In the genomic region with DNA sequence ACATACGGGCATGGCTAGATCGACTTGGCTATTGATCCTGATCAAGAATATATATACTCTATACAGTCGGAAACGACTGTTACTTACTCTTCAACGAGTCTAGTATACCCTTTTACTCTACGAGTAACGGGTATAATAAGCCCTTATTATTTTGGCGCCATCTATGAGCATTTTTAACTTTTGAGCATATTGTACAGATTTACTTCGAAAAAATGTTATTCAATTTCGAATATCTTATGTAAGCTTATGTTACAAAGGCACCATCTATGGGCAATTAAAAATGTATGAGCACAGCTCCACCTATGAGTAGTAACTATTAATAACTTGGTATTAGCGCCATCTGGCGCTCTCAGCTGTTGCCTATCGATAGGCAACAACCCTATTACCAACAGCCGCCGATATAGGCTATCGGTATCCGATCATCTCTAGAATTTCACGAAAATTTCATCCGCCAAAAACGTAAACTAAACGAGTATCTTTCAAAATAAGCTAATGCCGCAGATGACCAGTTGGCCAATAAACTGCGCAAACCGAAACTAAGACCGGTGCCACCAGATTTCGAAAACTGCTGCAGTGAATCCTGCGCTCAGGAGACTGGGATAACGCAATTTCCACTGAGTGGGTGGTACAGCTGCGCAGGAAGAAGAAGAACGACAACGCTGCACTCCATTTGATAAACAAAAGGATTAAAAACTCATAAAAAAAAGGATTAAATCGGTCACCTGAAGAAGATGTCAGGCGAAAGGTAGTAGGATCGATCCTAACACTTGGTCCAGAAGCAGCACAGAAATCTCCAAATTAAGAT, we compare ENCODE assay signal across 6 fruit fly cellular contexts.
A peak's percentile ranks its signal among the peaks of the same experiment; 100 is the strongest.
TF ChIP-seq lines count a peak whose summit lies in the region.

TSS of gene htk (plus strand) at position 435 of the 805 bp plus-strand sequence.

- peak; percentile 98 for TF ChIP-seq CTCF in S2 (optimal IDR thresholded peaks at IDR 0.05; lab: Kevin White, UChicago)
- peak; percentile 99 for TF ChIP-seq CTCF in whole organism, embryonic (GFP tag; optimal IDR thresholded peaks at IDR 0.05; lab: Kevin White, UChicago)

TF ChIP-seq in whole organism, adult, 20 proteins besides CTCF, POLR2A, EP300 and RAD21 (continues in another document):
- TF ChIP-seq cic (GFP tag; optimal IDR thresholded peaks at IDR 0.05; lab: Kevin White, UChicago) (no peak), CG14711 (tag; optimal IDR thresholded peaks at IDR 0.05; lab: Kevin White, UChicago) (peak; percentile 96), kay (GFP tag; lab: Kevin White, UChicago; ENCODE audit: borderline replicate concordance) (no peak), ovo (GFP tag; optimal IDR thresholded peaks at IDR 0.05; lab: Kevin White, UChicago) (peak; percentile 77), Crg-1 (GFP tag; optimal IDR thresholded peaks at IDR 0.05; lab: Kevin White, UChicago) (peak; percentile 70), CG5204 (GFP tag; optimal IDR thresholded peaks at IDR 0.05; lab: Kevin White, UChicago) (no peak), pad (GFP tag; optimal IDR thresholded peaks at IDR 0.05; lab: Kevin White, UChicago) (peak; percentile 60), cnc (optimal IDR thresholded peaks at IDR 0.05; lab: Kevin White, UChicago) (no peak), bab1 (GFP tag; optimal IDR thresholded peaks at IDR 0.05; lab: Kevin White, UChicago) (peak; percentile 78), toe (GFP tag; optimal IDR thresholded peaks at IDR 0.05; lab: Kevin White, UChicago) (no peak), Hr96 (GFP tag; optimal IDR thresholded peaks at IDR 0.05; lab: Kevin White, UChicago) (peak; percentile 61), CG33017 (tag; optimal IDR thresholded peaks at IDR 0.05; lab: Kevin White, UChicago) (no peak), CG7045 (GFP tag; optimal IDR thresholded peaks at IDR 0.05; lab: Kevin White, UChicago) (no peak), CG11617 (GFP tag; optimal IDR thresholded peaks at IDR 0.05; lab: Kevin White, UChicago) (peak; percentile 5), Clk (GFP tag; optimal IDR thresholded peaks at IDR 0.05; lab: Kevin White, UChicago) (no peak), CG12768 (GFP tag; optimal IDR thresholded peaks at IDR 0.05; lab: Kevin White, UChicago) (no peak)

TF ChIP-seq in whole organism, embryonic, 481 proteins besides CTCF, POLR2A, EP300 and RAD21 (continues in another document):
- TF ChIP-seq CG7839 (tag; optimal IDR thresholded peaks at IDR 0.05; lab: Kevin White, UChicago) (peak; percentile 70), Stat92E (GFP tag; optimal IDR thresholded peaks at IDR 0.05; lab: Kevin White, UChicago) (no peak), D19A (tag; optimal IDR thresholded peaks at IDR 0.05; lab: Kevin White, UChicago) (peak; percentile 46), gcm2 (GFP tag; optimal IDR thresholded peaks at IDR 0.05; lab: Kevin White, UChicago) (no peak), CG13287 (GFP tag; IDR thresholded peaks at IDR 0.05; lab: Robert Waterston, UW; ENCODE audit: partially characterized antibody) (peak; percentile 89), CG4707 (GFP tag; optimal IDR thresholded peaks at IDR 0.05; lab: Kevin White, UChicago) (peak; percentile 12), CG3065 (GFP tag; optimal IDR thresholded peaks at IDR 0.05; lab: Kevin White, UChicago) (peak; percentile 60), CG4820 (GFP tag; optimal IDR thresholded peaks at IDR 0.05; lab: Kevin White, UChicago) (peak; percentile 62), TFAM (GFP tag; optimal IDR thresholded peaks at IDR 0.05; lab: Kevin White, UChicago) (no peak), CG3838 (GFP tag; optimal IDR thresholded peaks at IDR 0.05; lab: Kevin White, UChicago) (no peak), kah (GFP tag; optimal IDR thresholded peaks at IDR 0.05; lab: Kevin White, UChicago) (no peak), CG18476 (GFP tag; optimal IDR thresholded peaks at IDR 0.05; lab: Kevin White, UChicago) (no peak), CG12299 (tag; optimal IDR thresholded peaks at IDR 0.05; lab: Kevin White, UChicago) (peak; percentile 12), CG1792 (GFP tag; optimal IDR thresholded peaks at IDR 0.05; lab: Kevin White, UChicago) (peak; percentile 63), sd (tag; optimal IDR thresholded peaks at IDR 0.05; lab: Kevin White, UChicago) (peak; percentile 39), lmd (GFP tag; IDR thresholded peaks at IDR 0.05; lab: Robert Waterston, UW) (peak; percentile 77)

TF ChIP-seq in whole organism, prepupa, 60 proteins besides CTCF, POLR2A, EP300 and RAD21 (continues in another document):
- TF ChIP-seq cyc (GFP tag; optimal IDR thresholded peaks at IDR 0.05; lab: Kevin White, UChicago) (peak; percentile 79), salr (GFP tag; optimal IDR thresholded peaks at IDR 0.05; lab: Kevin White, UChicago) (peak in 1 of 2 experiments; percentile 49), acj6 (GFP tag; optimal IDR thresholded peaks at IDR 0.05; lab: Kevin White, UChicago) (peak; percentile 40), CG6808 (GFP tag; optimal IDR thresholded peaks at IDR 0.05; lab: Kevin White, UChicago) (no peak), CG3919 (GFP tag; optimal IDR thresholded peaks at IDR 0.05; lab: Kevin White, UChicago) (peak; percentile 63), CG34406 (GFP tag; optimal IDR thresholded peaks at IDR 0.05; lab: Kevin White, UChicago) (no peak), fkh (GFP tag; optimal IDR thresholded peaks at IDR 0.05; lab: Kevin White, UChicago) (peak; percentile 42), CG1621 (tag; optimal IDR thresholded peaks at IDR 0.05; lab: Kevin White, UChicago) (peak; percentile 17), OdsH (GFP tag; optimal IDR thresholded peaks at IDR 0.05; lab: Kevin White, UChicago) (peak; percentile 51), achi (GFP tag; optimal IDR thresholded peaks at IDR 0.05; lab: Kevin White, UChicago) (peak; percentile 11), Sox15 (GFP tag; optimal IDR thresholded peaks at IDR 0.05; lab: Kevin White, UChicago) (no peak), esn (GFP tag; optimal IDR thresholded peaks at IDR 0.05; lab: Kevin White, UChicago) (peak; percentile 67), CG9139 (GFP tag; optimal IDR thresholded peaks at IDR 0.05; lab: Kevin White, UChicago) (no peak), Sox14 (GFP tag; optimal IDR thresholded peaks at IDR 0.05; lab: Kevin White, UChicago) (peak; percentile 40), CG8319 (GFP tag; optimal IDR thresholded peaks at IDR 0.05; lab: Kevin White, UChicago) (no peak), CG6854 (GFP tag; optimal IDR thresholded peaks at IDR 0.05; lab: Kevin White, UChicago) (peak; percentile 7), lz (GFP tag; optimal IDR thresholded peaks at IDR 0.05; lab: Kevin White, UChicago) (peak; percentile 73)

TF ChIP-seq in whole organism, pupa, 21 proteins besides CTCF, POLR2A, EP300 and RAD21:
- TF ChIP-seq Snoo (tag; optimal IDR thresholded peaks at IDR 0.05; lab: Kevin White, UChicago) (peak; percentile 30), fd96Ca (GFP tag; IDR thresholded peaks at IDR 0.05; lab: Robert Waterston, UW) (peak; percentile 38; the same call in 1 of the 3 replicates), gl (tag; optimal IDR thresholded peaks at IDR 0.05; lab: Kevin White, UChicago) (no peak), Pif1A (GFP tag; optimal IDR thresholded peaks at IDR 0.05; lab: Kevin White, UChicago) (peak; percentile 50), Pif1B (GFP tag; optimal IDR thresholded peaks at IDR 0.05; lab: Kevin White, UChicago) (no peak), CG4496 (GFP tag; IDR thresholded peaks at IDR 0.05; lab: Robert Waterston, UW) (peak; percentile 62; the same call in 1 of the 3 replicates), Ets98B (GFP tag; IDR thresholded peaks at IDR 0.05; lab: Robert Waterston, UW) (peak; percentile 17; the same call in 1 of the 2 replicates), EcR (GFP tag; optimal IDR thresholded peaks at IDR 0.05; lab: Kevin White, UChicago) (no peak), CG14655 (GFP tag; optimal IDR thresholded peaks at IDR 0.05; lab: Kevin White, UChicago) (no peak), CG15710 (tag; optimal IDR thresholded peaks at IDR 0.05; lab: Kevin White, UChicago) (peak; percentile 18)

TF ChIP-seq in whole organism, wandering third instar larva, 38 proteins besides CTCF, POLR2A, EP300 and RAD21 (continues in another document):
- no peak for TF ChIP-seq Dfd (GFP tag; optimal IDR thresholded peaks at IDR 0.05; lab: Kevin White, UChicago)
- TF ChIP-seq fru (GFP tag; optimal IDR thresholded peaks at IDR 0.05; lab: Kevin White, UChicago), result peak; percentile 69
- no peak for TF ChIP-seq sage (GFP tag; optimal IDR thresholded peaks at IDR 0.05; lab: Kevin White, UChicago)
- TF ChIP-seq sv (GFP tag; optimal IDR thresholded peaks at IDR 0.05; lab: Kevin White, UChicago), result peak; percentile 10
- TF ChIP-seq dsf (GFP tag; optimal IDR thresholded peaks at IDR 0.05; lab: Kevin White, UChicago; ENCODE audit: borderline replicate concordance), result no peak
- no peak for TF ChIP-seq usp (GFP tag; optimal IDR thresholded peaks at IDR 0.05; lab: Kevin White, UChicago)
- no peak for TF ChIP-seq N (GFP tag; optimal IDR thresholded peaks at IDR 0.05; lab: Kevin White, UChicago)
- TF ChIP-seq jim (GFP tag; optimal IDR thresholded peaks at IDR 0.05; lab: Kevin White, UChicago), result no peak
- TF ChIP-seq CrebA (GFP tag; optimal IDR thresholded peaks at IDR 0.05; lab: Kevin White, UChicago; ENCODE audit: borderline replicate concordance), result no peak
- TF ChIP-seq brk (GFP tag; optimal IDR thresholded peaks at IDR 0.05; lab: Kevin White, UChicago), result no peak
- TF ChIP-seq Hr78 (GFP tag; optimal IDR thresholded peaks at IDR 0.05; lab: Kevin White, UChicago), result no peak
- no peak for TF ChIP-seq woc (GFP tag; optimal IDR thresholded peaks at IDR 0.05; lab: Kevin White, UChicago)
- TF ChIP-seq lola (GFP tag; optimal IDR thresholded peaks at IDR 0.05; lab: Kevin White, UChicago), result no peak
- no peak for TF ChIP-seq pan (optimal IDR thresholded peaks at IDR 0.05; lab: Kevin White, UChicago)
- peak; percentile 72 for TF ChIP-seq Hr83 (GFP tag; optimal IDR thresholded peaks at IDR 0.05; lab: Kevin White, UChicago; ENCODE audit: poor library complexity, severe bottlenecking)
- TF ChIP-seq dl (GFP tag; optimal IDR thresholded peaks at IDR 0.05; lab: Kevin White, UChicago; ENCODE audit: insufficient read depth in 1 of 2, partially characterized antibody in 2 of 2), result no peak
- TF ChIP-seq Vsx2 (GFP tag; optimal IDR thresholded peaks at IDR 0.05; lab: Kevin White, UChicago; ENCODE audit: partially characterized antibody), result no peak
- peak; percentile 94 for TF ChIP-seq Myc (optimal IDR thresholded peaks at IDR 0.05; lab: Kevin White, UChicago)
- TF ChIP-seq ey (GFP tag; optimal IDR thresholded peaks at IDR 0.05; lab: Kevin White, UChicago), result peak; percentile 67
- TF ChIP-seq Jra (GFP tag; optimal IDR thresholded peaks at IDR 0.05; lab: Kevin White, UChicago), result peak; percentile 11
- TF ChIP-seq h (GFP tag; optimal IDR thresholded peaks at IDR 0.05; lab: Kevin White, UChicago), result peak; percentile 79
- no peak for TF ChIP-seq CG32264 (GFP tag; optimal IDR thresholded peaks at IDR 0.05; lab: Kevin White, UChicago)
- TF ChIP-seq Abd-B (GFP tag; optimal IDR thresholded peaks at IDR 0.05; lab: Kevin White, UChicago), result no peak
- TF ChIP-seq Rel (GFP tag; optimal IDR thresholded peaks at IDR 0.05; lab: Kevin White, UChicago), result no peak
- peak; percentile 43 for TF ChIP-seq Rel (tag; optimal IDR thresholded peaks at IDR 0.05; lab: Kevin White, UChicago)
- TF ChIP-seq dmrt93B (GFP tag; optimal IDR thresholded peaks at IDR 0.05; lab: Kevin White, UChicago), result peak; percentile 35
- no peak for TF ChIP-seq GATAd (GFP tag; optimal IDR thresholded peaks at IDR 0.05; lab: Kevin White, UChicago)
